Worm (Caenorhabditis elegans) whole organism, late embryonic: ENCODE measurements around the gene mdt-11.

Experiments used
- C08G9.2 ChIP-seq: sonication (generic microtip); optimal IDR thresholded peaks from 2 replicates; lab custom pipeline; 2016; ENCODE audit warnings: mild to moderate bottlenecking, missing genetic modification characterization, moderate library complexity, missing compliant biosample characterization
- C38D4.7 ChIP-seq: fragments of 200-800 bp; sonication (Bioruptor generic); optimal IDR thresholded peaks from 2 replicates; lab custom pipeline; 2018; ENCODE audit warnings: mild to moderate bottlenecking, missing genetic modification characterization, moderate library complexity, missing compliant biosample characterization
- Y22D7AL.16 ChIP-seq: sonication (generic microtip); optimal IDR thresholded peaks from 2 replicates; lab custom pipeline; 2016; ENCODE audit warnings: missing genetic modification characterization, missing compliant biosample characterization
- ama-1 ChIP-seq: fragments of 150-350 bp; optimal IDR thresholded peaks from 2 replicates; lab custom pipeline; 2014
- ceh-14 ChIP-seq: sonication (generic microtip); optimal IDR thresholded peaks from 2 replicates; lab custom pipeline; 2016; ENCODE audit warnings: missing genotype, missing genetic modification characterization, missing compliant biosample characterization
- ceh-19 ChIP-seq: fragments of 200-800 bp; sonication (Bioruptor generic); optimal IDR thresholded peaks from 2 replicates; lab custom pipeline; 2018; ENCODE audit warnings: mild to moderate bottlenecking, missing genetic modification characterization, missing compliant biosample characterization
- ceh-24 ChIP-seq: sonication (generic microtip); optimal IDR thresholded peaks from 2 replicates; lab custom pipeline; 2016; ENCODE audit warnings: mild to moderate bottlenecking, missing genetic modification characterization, missing compliant biosample characterization
- ceh-30 ChIP-seq: fragments of 150-350 bp; optimal IDR thresholded peaks from 2 replicates; lab custom pipeline; 2014; ENCODE audit warnings: missing biosample characterization, missing genetic modification characterization
- ceh-31 ChIP-seq: sonication (generic microtip); optimal IDR thresholded peaks from 2 replicates; lab custom pipeline; 2016; ENCODE audit warnings: missing genetic modification characterization, missing compliant biosample characterization
- ceh-34 ChIP-seq: sonication (generic microtip); optimal IDR thresholded peaks from 2 replicates; lab custom pipeline; 2016; ENCODE audit warnings: mild to moderate bottlenecking, missing genetic modification characterization, missing compliant biosample characterization
- ceh-48 ChIP-seq: sonication (generic microtip); optimal IDR thresholded peaks from 2 replicates; lab custom pipeline; 2016; ENCODE audit warnings: missing genetic modification characterization, inconsistent platforms, missing compliant biosample characterization
- ceh-6 ChIP-seq: fragments of 200-800 bp; sonication (Bioruptor generic); optimal IDR thresholded peaks from 2 replicates; lab custom pipeline; 2018; ENCODE audit warnings: mild to moderate bottlenecking, missing genetic modification characterization, missing compliant biosample characterization
- che-1 ChIP-seq: sonication (generic microtip); optimal IDR thresholded peaks from 2 replicates; lab custom pipeline; 2016; ENCODE audit warnings: mild to moderate bottlenecking, missing genetic modification characterization, missing compliant biosample characterization
- dve-1 ChIP-seq: sonication (generic microtip); optimal IDR thresholded peaks from 2 replicates; lab custom pipeline; 2017; ENCODE audit warnings: antibody characterized with exemption, mild to moderate bottlenecking, missing genetic modification characterization, missing compliant biosample characterization
- elt-2 ChIP-seq: sonication (generic microtip); optimal IDR thresholded peaks from 2 replicates; lab custom pipeline; 2016; ENCODE audit warnings: missing genetic modification reagents, missing genetic modification characterization, missing compliant biosample characterization
- elt-4 ChIP-seq: sonication (generic microtip); optimal IDR thresholded peaks from 2 replicates; lab custom pipeline; 2016; ENCODE audit warnings: missing genetic modification characterization, missing compliant biosample characterization
- ets-4 ChIP-seq: sonication (generic microtip); optimal IDR thresholded peaks from 2 replicates; lab custom pipeline; 2016; ENCODE audit warnings: missing genetic modification characterization, missing compliant biosample characterization
- eyg-1 ChIP-seq: sonication (generic microtip); optimal IDR thresholded peaks from 2 replicates; lab custom pipeline; 2016; ENCODE audit warnings: missing genotype, missing genetic modification characterization, missing compliant biosample characterization
- fax-1 ChIP-seq: sonication (generic microtip); optimal IDR thresholded peaks from 2 replicates; lab custom pipeline; 2016; ENCODE audit warnings: missing genotype, missing genetic modification characterization, missing compliant biosample characterization
- fkh-10 ChIP-seq: fragments of 150-350 bp; optimal IDR thresholded peaks from 2 replicates; lab custom pipeline; 2014; ENCODE audit warnings: missing biosample characterization, missing genetic modification reagents, missing genetic modification characterization
- fkh-6 ChIP-seq: sonication (generic microtip); optimal IDR thresholded peaks from 2 replicates; lab custom pipeline; 2016; ENCODE audit warnings: missing genetic modification characterization, missing compliant biosample characterization
- gmeb-2 ChIP-seq: sonication (generic microtip); optimal IDR thresholded peaks from 2 replicates; lab custom pipeline; 2016; ENCODE audit warnings: missing genetic modification characterization, inconsistent platforms, missing compliant biosample characterization
- hlh-15 ChIP-seq: sonication (generic microtip); optimal IDR thresholded peaks from 2 replicates; lab custom pipeline; 2016; ENCODE audit warnings: missing genetic modification characterization, missing compliant biosample characterization
- hlh-30 ChIP-seq: sonication (generic microtip); optimal IDR thresholded peaks from 2 replicates; lab custom pipeline; 2017; ENCODE audit warnings: antibody characterized with exemption, missing genetic modification characterization, missing compliant biosample characterization; ENCODE audit not compliant: insufficient read depth
- lin-11 ChIP-seq: fragments of 200-800 bp; sonication (Bioruptor generic); optimal IDR thresholded peaks from 2 replicates; lab custom pipeline; 2018; ENCODE audit warnings: mild to moderate bottlenecking, missing genetic modification characterization, missing compliant biosample characterization
- madf-2 ChIP-seq: sonication (generic microtip); optimal IDR thresholded peaks from 2 replicates; lab custom pipeline; 2017; ENCODE audit warnings: missing genetic modification characterization, missing compliant biosample characterization
- mec-3 ChIP-seq: sonication (generic microtip); optimal IDR thresholded peaks from 2 replicates; lab custom pipeline; 2016; ENCODE audit warnings: borderline replicate concordance, missing genetic modification characterization, missing compliant biosample characterization
- nhr-232 ChIP-seq: sonication (generic microtip); optimal IDR thresholded peaks from 2 replicates; lab custom pipeline; 2016; ENCODE audit warnings: missing genetic modification characterization, missing compliant biosample characterization
- npax-4 ChIP-seq: sonication (generic microtip); optimal IDR thresholded peaks from 2 replicates; lab custom pipeline; 2016; ENCODE audit warnings: missing genetic modification characterization, missing compliant biosample characterization
- pat-9 ChIP-seq: fragments of 200-800 bp; sonication (Bioruptor generic); optimal IDR thresholded peaks from 2 replicates; lab custom pipeline; 2018; ENCODE audit warnings: mild to moderate bottlenecking, missing genetic modification characterization, moderate library complexity, missing compliant biosample characterization
- pha-4 ChIP-seq: fragments of 150-350 bp; optimal IDR thresholded peaks from 2 replicates; lab custom pipeline; 2018; ENCODE audit warnings: missing biosample characterization, missing genetic modification reagents, missing genetic modification characterization
- pqm-1 ChIP-seq: sonication (generic microtip); optimal IDR thresholded peaks from 2 replicates; lab custom pipeline; 2016; ENCODE audit warnings: missing genetic modification characterization, missing compliant biosample characterization
- pros-1 ChIP-seq: fragments of 150-350 bp; optimal IDR thresholded peaks from 2 replicates; lab custom pipeline; 2014; ENCODE audit warnings: missing biosample characterization, missing genetic modification reagents, missing genetic modification characterization
- ref-2 ChIP-seq: sonication (generic microtip); optimal IDR thresholded peaks from 2 replicates; lab custom pipeline; 2016; ENCODE audit warnings: missing genetic modification characterization, missing compliant biosample characterization
- rnt-1 ChIP-seq: sonication (generic microtip); optimal IDR thresholded peaks from 2 replicates; lab custom pipeline; 2016; ENCODE audit warnings: missing genetic modification characterization, missing compliant biosample characterization
- sdc-2 ChIP-seq: sonication (generic microtip); optimal IDR thresholded peaks from 2 replicates; lab custom pipeline; 2016; ENCODE audit warnings: missing genotype, missing genetic modification characterization, missing compliant biosample characterization
- sox-2 ChIP-seq: fragments of 200-800 bp; sonication (Bioruptor generic); IDR thresholded peaks from 2 replicates; pipeline ENCODE4 v1.3.6; 2022; ENCODE audit warnings: missing genetic modification reagents, missing genetic modification characterization, missing compliant biosample characterization
- tbx-2 ChIP-seq: sonication (generic microtip); optimal IDR thresholded peaks from 2 replicates; lab custom pipeline; 2016; ENCODE audit warnings: missing genetic modification characterization, missing compliant biosample characterization
- ttx-3 ChIP-seq: sonication (generic microtip); optimal IDR thresholded peaks from 2 replicates; lab custom pipeline; 2016; ENCODE audit warnings: missing genetic modification reagents, missing genetic modification characterization, missing compliant biosample characterization
- unc-3 ChIP-seq, 2 experiments: fragments of 200-800 bp in 1 of 2; sonication (Bioruptor generic) in 1 of 2; sonication (generic microtip) in 1 of 2; conservative IDR thresholded peaks in 1 of 2; optimal IDR thresholded peaks in 1 of 2; 2 replicates each; pipeline versions ENCODE4 v1.3.6 to Lab custom; 2016 to 2022; ENCODE audit warnings: missing compliant biosample characterization in 2 of 2, missing genetic modification characterization in 2 of 2, missing genetic modification reagents in 1 of 2
- unc-42 ChIP-seq: sonication (generic microtip); optimal IDR thresholded peaks from 2 replicates; lab custom pipeline; 2016; ENCODE audit warnings: missing genotype, missing genetic modification characterization, missing compliant biosample characterization
- ztf-16 ChIP-seq: sonication (generic microtip); optimal IDR thresholded peaks from 2 replicates; lab custom pipeline; 2017; ENCODE audit warnings: missing genetic modification characterization, missing compliant biosample characterization

Gene mdt-11

ce11 chrIII:5031375-5031836 is 10.4 kb downstream of the mdt-11 start (continued):
- TF ChIP-seq dve-1 (tag; lab: Kevin White, UChicago) (peak; percentile 84), che-1 (tag; lab: Kevin White, UChicago) (peak; percentile 85), fkh-6 (tag; lab: Kevin White, UChicago) (peak; percentile 88), C08G9.2 (peak; percentile 86), lin-11 (tag; lab: Kevin White, UChicago) (peak; percentile 77), sdc-2 (tag; lab: Kevin White, UChicago) (peak; percentile 82), tbx-2 (tag; lab: Kevin White, UChicago) (peak; percentile 91), fax-1 (peak; percentile 81), unc-3 (GFP tag; conservative IDR thresholded peaks at IDR 0.05; lab: Robert Waterston, UW) (peak; percentile 67), unc-3 (tag; optimal IDR thresholded peaks at IDR 0.05; lab: Kevin White, UChicago) (peak; percentile 91), elt-4 (tag; lab: Kevin White, UChicago) (peak; percentile 76)
- TF ChIP-seq, all 69 proteins: peak for 59; not testable (repeated sequence) for 10

- TF ChIP-seq rnt-1 (tag; lab: Kevin White, UChicago), result no peak
- no peak for TF ChIP-seq ceh-48 (tag; lab: Kevin White, UChicago)
- no peak for TF ChIP-seq pros-1 (tag; lab: Kevin White, UChicago)
- TF ChIP-seq npax-4 (tag; lab: Kevin White, UChicago), result no peak
These were observed 15.1 kb downstream of the mdt-11 start, which contains the start of gene C45G9.6 for ce11 chrIII:5036158-5036557. C45G9.6 (plus strand) TSS chrIII:5036458.

DNA sequence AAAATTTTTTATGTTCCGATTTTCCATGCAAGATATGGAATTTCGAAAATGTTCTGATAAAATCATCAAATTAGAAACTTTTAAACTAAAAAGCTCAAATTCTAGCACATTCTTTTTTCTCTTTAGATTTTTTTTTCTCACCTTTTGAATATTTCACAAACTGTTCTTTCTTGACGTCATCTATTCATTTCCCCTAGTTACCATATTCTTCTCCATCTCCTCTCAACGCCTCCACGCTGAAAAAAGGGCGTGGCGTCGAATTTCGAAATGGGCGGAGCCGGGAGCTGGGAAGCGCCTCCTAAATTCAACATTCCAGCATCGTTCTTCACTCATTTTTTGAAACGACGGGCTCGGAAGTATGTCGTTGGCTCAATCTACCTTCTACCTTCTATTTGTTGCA is 21.1 kb downstream of the mdt-11 start, which contains the start of gene nlp-43:
Gene nlp-43 (plus strand): TSS at position 301 of the 400 bp plus-strand sequence.
- no peak for TF ChIP-seq mec-3 (tag; lab: Kevin White, UChicago)
- no peak for TF ChIP-seq sdc-2 (tag; lab: Kevin White, UChicago)
- TF ChIP-seq ceh-24 (tag; lab: Kevin White, UChicago), result no peak
- TF ChIP-seq unc-3 (GFP tag; conservative IDR thresholded peaks at IDR 0.05; lab: Robert Waterston, UW), result no peak
- no peak for TF ChIP-seq unc-3 (tag; optimal IDR thresholded peaks at IDR 0.05; lab: Kevin White, UChicago)
- no peak for TF ChIP-seq ceh-19 (GFP tag; lab: Kevin White, UChicago)
- no peak for TF ChIP-seq lin-11 (tag; lab: Kevin White, UChicago)
- TF ChIP-seq ceh-30, result no peak
- TF ChIP-seq ama-1 (lab: Kevin White, UChicago), result no peak
- no peak for TF ChIP-seq che-1 (tag; lab: Kevin White, UChicago)
- TF ChIP-seq pha-4 (tag; lab: Kevin White, UChicago), result no peak
- no peak for TF ChIP-seq madf-2 (tag; lab: Kevin White, UChicago)
- TF ChIP-seq ttx-3 (tag; lab: Kevin White, UChicago), result no peak
- TF ChIP-seq elt-4 (tag; lab: Kevin White, UChicago), result no peak
- TF ChIP-seq fkh-10 (GFP tag; lab: Kevin White, UChicago), result no peak
- TF ChIP-seq nhr-232 (tag; lab: Kevin White, UChicago), result no peak
- TF ChIP-seq hlh-15, result no peak
- TF ChIP-seq, all 69 proteins: peak for 0

DNA sequence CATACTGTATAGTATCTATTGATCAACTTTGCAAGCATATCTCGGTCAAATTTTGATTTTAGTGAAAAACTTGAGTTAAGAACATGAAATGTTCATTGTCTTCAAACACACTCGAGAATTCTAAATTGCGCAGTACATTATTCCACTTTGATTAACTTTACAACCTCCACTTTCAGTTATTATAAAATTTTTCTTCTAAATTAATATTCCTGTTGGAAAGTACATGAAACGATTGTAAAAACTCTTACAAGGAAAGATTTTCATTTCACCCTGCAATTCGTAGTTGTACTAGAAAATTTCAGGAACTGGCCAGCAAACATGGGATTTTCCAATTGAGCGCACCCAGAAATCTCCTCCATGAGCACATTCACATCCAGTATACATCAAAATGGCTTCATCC is 23.7 kb downstream of the mdt-11 start, which contains the start of gene C45G9.14:
Gene C45G9.14 (plus strand): TSS at position 301 of the 400 bp plus-strand sequence.
- TF ChIP-seq ceh-6 (GFP tag; lab: Kevin White, UChicago) (no peak), ttx-3 (tag; lab: Kevin White, UChicago) (no peak), tbx-2 (tag; lab: Kevin White, UChicago) (no peak), elt-2 (tag; lab: Kevin White, UChicago) (no peak)

- TF ChIP-seq ztf-16 (no peak), sox-2 (GFP tag; lab: Robert Waterston, UW) (0 out of 2 replicates have a peak, but pooled peaks have one; percentile 18), ceh-14 (tag; lab: Kevin White, UChicago) (no peak), lin-11 (tag; lab: Kevin White, UChicago) (no peak), gmeb-2 (no peak), pqm-1 (tag; lab: Kevin White, UChicago) (no peak), hlh-30 (tag; lab: Kevin White, UChicago) (peak; percentile 45), pat-9 (tag; lab: Kevin White, UChicago) (no peak), unc-42 (tag; lab: Kevin White, UChicago) (peak; percentile 85), ama-1 (lab: Kevin White, UChicago) (no peak), ets-4 (tag; lab: Kevin White, UChicago) (peak; percentile 71), mec-3 (tag; lab: Kevin White, UChicago) (no peak), ceh-31 (peak; percentile 58), Y22D7AL.16 (tag; lab: Kevin White, UChicago) (no peak), ceh-34 (no peak), ref-2 (no peak), eyg-1 (tag; lab: Kevin White, UChicago) (no peak), C38D4.7 (GFP tag; lab: Kevin White, UChicago) (no peak), ceh-6 (GFP tag; lab: Kevin White, UChicago) (no peak), rnt-1 (tag; lab: Kevin White, UChicago) (no peak)
These were observed 26.2 kb downstream of the mdt-11 start, which contains the start of gene txbp-3 for ce11 chrIII:5047175-5047574. txbp-3 (minus strand) TSS chrIII:5047459.
